Worm (Caenorhabditis elegans): Measurements from ENCODE around the gene F59B10.6.

The F59B10.6 gene

ce11 chrII:10501578-10501977, 22.7 kb downstream of the F59B10.6 start (continued):
- TF ChIP-seq fos-1 (tag; optimal IDR thresholded peaks at IDR 0.05) = no peak
- TF ChIP-seq nhr-76 (tag; optimal IDR thresholded peaks at IDR 0.05) = no peak
- TF ChIP-seq set-16 (GFP tag; IDR thresholded peaks at IDR 0.05) = no peak
- TF ChIP-seq unc-62 (GFP tag; optimal IDR thresholded peaks at IDR 0.05 in 1 of 2) = peak in 1 of 2 experiments; percentile 75
- TF ChIP-seq unc-62 (tag; optimal IDR thresholded peaks at IDR 0.05) = no peak
- no peak for TF ChIP-seq ceh-20 (GFP tag; IDR thresholded peaks at IDR 0.05)
- no peak for TF ChIP-seq dmd-6 (GFP tag; IDR thresholded peaks at IDR 0.05)
- no peak for TF ChIP-seq Y48G9A.11 (GFP tag; IDR thresholded peaks at IDR 0.05)
- TF ChIP-seq zfp-2 (tag; optimal IDR thresholded peaks at IDR 0.05) = no peak
- no peak for TF ChIP-seq tra-1 (GFP tag; IDR thresholded peaks at IDR 0.05)
- TF ChIP-seq php-3 (GFP tag; IDR thresholded peaks at IDR 0.05) = no peak
- TF ChIP-seq mxl-2 (GFP tag; conservative IDR thresholded peaks at IDR 0.05) = no peak
- no peak for TF ChIP-seq lim-7 (GFP tag; IDR thresholded peaks at IDR 0.05)
- TF ChIP-seq ama-1 (optimal IDR thresholded peaks at IDR 0.05) = no peak
- peak; percentile 91 for TF ChIP-seq mxl-3 (GFP tag; optimal IDR thresholded peaks at IDR 0.05)
- no peak for TF ChIP-seq nhr-41 (GFP tag; IDR thresholded peaks at IDR 0.05)
- TF ChIP-seq nhr-25 (tag; optimal IDR thresholded peaks at IDR 0.05; ENCODE audit: borderline replicate concordance, insufficient read depth) = peak; percentile 77
- no peak for TF ChIP-seq lin-38 (GFP tag; IDR thresholded peaks at IDR 0.05)
- TF ChIP-seq skn-1 (tag; optimal IDR thresholded peaks at IDR 0.05) = no peak
- no peak for TF ChIP-seq ceh-32 (tag; optimal IDR thresholded peaks at IDR 0.05; ENCODE audit: poor library complexity)
- TF ChIP-seq nhr-42 (GFP tag; IDR thresholded peaks at IDR 0.05) = 0 out of 2 replicates have a peak, but pooled peaks have one; percentile 5
- TF ChIP-seq pqm-1 (tag; optimal IDR thresholded peaks at IDR 0.05) = no peak
- no peak for TF ChIP-seq F10B5.3 (tag; optimal IDR thresholded peaks at IDR 0.05)
- TF ChIP-seq attf-4 (tag; optimal IDR thresholded peaks at IDR 0.05) = no peak
- TF ChIP-seq lin-15B (tag; optimal IDR thresholded peaks at IDR 0.05) = no peak
- TF ChIP-seq mes-2 (tag; optimal IDR thresholded peaks at IDR 0.05; ENCODE audit: poor library complexity, severe bottlenecking) = peak; percentile 54
- TF ChIP-seq snpc-1.2 (GFP tag; IDR thresholded peaks at IDR 0.05) = no peak
- no peak for TF ChIP-seq arid-1 (GFP tag; conservative IDR thresholded peaks at IDR 0.05)
- TF ChIP-seq egl-27 (tag; optimal IDR thresholded peaks at IDR 0.05) = no peak
- TF ChIP-seq nhr-6 (tag; optimal IDR thresholded peaks at IDR 0.05) = no peak
- TF ChIP-seq dmd-9 (GFP tag; IDR thresholded peaks at IDR 0.05) = no peak
- no peak for TF ChIP-seq ceh-44 (GFP tag; IDR thresholded peaks at IDR 0.05)
- no peak for TF ChIP-seq lin-29 (GFP tag; IDR thresholded peaks at IDR 0.05)
- TF ChIP-seq fkh-10 (GFP tag; optimal IDR thresholded peaks at IDR 0.05) = peak; percentile 0
- TF ChIP-seq tag-97 (GFP tag; IDR thresholded peaks at IDR 0.05) = no peak
- no peak for TF ChIP-seq ceh-62 (tag; optimal IDR thresholded peaks at IDR 0.05)
- TF ChIP-seq mep-1 (tag; optimal IDR thresholded peaks at IDR 0.05) = peak; percentile 53
- TF ChIP-seq hif-1 (tag; optimal IDR thresholded peaks at IDR 0.05) = peak in 1 of 2 experiments; percentile 38
- no peak for TF ChIP-seq F44E2.7 (GFP tag; IDR thresholded peaks at IDR 0.05)
- no peak for TF ChIP-seq daf-19 (GFP tag; conservative IDR thresholded peaks at IDR 0.05)
- TF ChIP-seq nhr-237 (tag; optimal IDR thresholded peaks at IDR 0.05) = no peak
- TF ChIP-seq lsy-2 (tag; optimal IDR thresholded peaks at IDR 0.05) = peak; percentile 44 to 52
- TF ChIP-seq duxl-1 (tag; optimal IDR thresholded peaks at IDR 0.05; ENCODE audit: poor library complexity) = peak; percentile 36
- peak; percentile 92 for TF ChIP-seq aha-1 (tag)
- no peak for TF ChIP-seq lin-13 (GFP tag; optimal IDR thresholded peaks at IDR 0.05)
- TF ChIP-seq gei-8 (GFP tag; optimal IDR thresholded peaks at IDR 0.05) = no peak
- no peak for TF ChIP-seq ces-1 (GFP tag; optimal IDR thresholded peaks at IDR 0.05)
- TF ChIP-seq vab-7 (GFP tag; IDR thresholded peaks at IDR 0.05) = no peak
- no peak for TF ChIP-seq cey-2 (tag; optimal IDR thresholded peaks at IDR 0.05; ENCODE audit: borderline replicate concordance, insufficient read depth)
- no peak for TF ChIP-seq Y75B8A.6 (GFP tag; IDR thresholded peaks at IDR 0.05)
- TF ChIP-seq unc-130 (GFP tag; optimal IDR thresholded peaks at IDR 0.05) = no peak
- TF ChIP-seq dmd-8 (GFP tag; IDR thresholded peaks at IDR 0.05) = 0 out of 2 replicates have a peak, but pooled peaks have one; percentile 37

Data from whole organism, L4 larva.